Worm (Caenorhabditis elegans) whole organism, L1 larva: ENCODE measurements around the gene sri-40.
"Not testable (repeated sequence)": the region's sequence is repeated elsewhere in the genome, so short reads cannot be mapped to it uniquely, and the experiment has no call there.

Source experiments
- F16B12.6 ChIP-seq: fragments of 150-350 bp; optimal IDR thresholded peaks from 2 replicates; lab custom pipeline; 2014; ENCODE audit warnings: missing biosample characterization, missing genetic modification characterization
- aha-1 ChIP-seq: fragments of 150-350 bp; optimal IDR thresholded peaks from 2 replicates; lab custom pipeline; 2014; ENCODE audit warnings: missing biosample characterization, missing genetic modification characterization
- ama-1 ChIP-seq: fragments of 150-350 bp; optimal IDR thresholded peaks from 2 replicates; lab custom pipeline; 2014
- blmp-1 ChIP-seq: fragments of 150-350 bp; optimal IDR thresholded peaks from 2 replicates; lab custom pipeline; 2014; ENCODE audit warnings: missing biosample characterization, missing genetic modification characterization
- ceh-82 ChIP-seq, 3 experiments: fragments of 150-350 bp in 1 of 3; sonication (generic microtip) in 2 of 3; optimal IDR thresholded peaks; 2 replicates each; lab custom pipeline; 2014 to 2017; ENCODE audit warnings: missing biosample characterization in 3 of 3, missing genetic modification characterization in 3 of 3
- ceh-88 ChIP-seq: fragments of 200-800 bp; sonication (Bioruptor generic); IDR thresholded peaks from 2 replicates; pipeline ENCODE4 v1.3.6; 2022; ENCODE audit warnings: missing genetic modification characterization, missing compliant biosample characterization
- dpl-1 ChIP-seq, 3 experiments: fragments of 150-350 bp in 2 of 3; sonication (generic microtip) in 1 of 3; optimal IDR thresholded peaks; 2 replicates each; lab custom pipeline; 2014 to 2017; ENCODE audit warnings: missing biosample characterization in 3 of 3, missing genetic modification characterization in 3 of 3, missing genetic modification reagents in 3 of 3
- dsc-1 ChIP-seq: sonication (generic microtip); optimal IDR thresholded peaks from 2 replicates; lab custom pipeline; 2016; ENCODE audit warnings: mild to moderate bottlenecking, missing genetic modification characterization, missing compliant biosample characterization
- egl-13 ChIP-seq: sonication (generic microtip); optimal IDR thresholded peaks from 2 replicates; lab custom pipeline; 2016; ENCODE audit warnings: missing genotype, missing genetic modification reagents, missing genetic modification characterization, missing compliant biosample characterization
- elt-2 ChIP-seq: sonication (generic microtip); optimal IDR thresholded peaks from 2 replicates; lab custom pipeline; 2016; ENCODE audit warnings: missing genetic modification characterization, mild to moderate bottlenecking, inconsistent platforms, missing compliant biosample characterization, missing genetic modification reagents
- fkh-8 ChIP-seq: sonication (generic microtip); optimal IDR thresholded peaks from 2 replicates; lab custom pipeline; 2016; ENCODE audit warnings: mild to moderate bottlenecking, missing genetic modification characterization, missing compliant biosample characterization
- grh-1 ChIP-seq: fragments of 200-800 bp; sonication (Bioruptor generic); IDR thresholded peaks from 2 replicates; pipeline ENCODE4 v1.3.6; 2022; ENCODE audit warnings: missing genetic modification reagents, missing genetic modification characterization, missing compliant biosample characterization
- irx-1 ChIP-seq: sonication (generic microtip); optimal IDR thresholded peaks from 2 replicates; lab custom pipeline; 2016; ENCODE audit warnings: missing genetic modification characterization, missing compliant biosample characterization
- lin-35 ChIP-seq, 2 experiments: fragments of 150-350 bp; optimal IDR thresholded peaks; 2 replicates each; lab custom pipeline; 2014; ENCODE audit warnings: missing biosample characterization in 2 of 2, missing genetic modification characterization in 2 of 2, missing genetic modification reagents in 2 of 2
- lir-3 ChIP-seq: sonication (generic microtip); optimal IDR thresholded peaks from 2 replicates; lab custom pipeline; 2016; ENCODE audit warnings: mild to moderate bottlenecking, missing genetic modification characterization, moderate library complexity, missing compliant biosample characterization; ENCODE audit not compliant: poor library complexity
- mdl-1 ChIP-seq, 2 experiments: fragments of 150-350 bp; optimal IDR thresholded peaks; 2 replicates each; lab custom pipeline; 2014 to 2017; ENCODE audit warnings: missing biosample characterization in 2 of 2, missing genetic modification characterization in 2 of 2, inconsistent platforms in 1 of 2
- nhr-20 ChIP-seq: sonication (generic microtip); optimal IDR thresholded peaks from 2 replicates; lab custom pipeline; 2016; ENCODE audit warnings: mild to moderate bottlenecking, missing genetic modification characterization, missing compliant biosample characterization
- nhr-237 ChIP-seq: fragments of 150-350 bp; optimal IDR thresholded peaks from 2 replicates; lab custom pipeline; 2014; ENCODE audit warnings: missing biosample characterization, missing genetic modification characterization
- nhr-28 ChIP-seq: fragments of 150-350 bp; optimal IDR thresholded peaks from 2 replicates; lab custom pipeline; 2014; ENCODE audit warnings: missing biosample characterization, missing genetic modification characterization
- nhr-47 ChIP-seq: sonication (generic microtip); optimal IDR thresholded peaks from 2 replicates; lab custom pipeline; 2016; ENCODE audit warnings: mild to moderate bottlenecking, missing genetic modification characterization, moderate library complexity, missing compliant biosample characterization
- nhr-76 ChIP-seq: sonication (generic microtip); optimal IDR thresholded peaks from 2 replicates; lab custom pipeline; 2017; ENCODE audit warnings: missing biosample characterization, missing genetic modification characterization
- nhr-84 ChIP-seq: sonication (generic microtip); optimal IDR thresholded peaks from 2 replicates; lab custom pipeline; 2017; ENCODE audit warnings: missing biosample characterization, missing genetic modification characterization
- nhr-85 ChIP-seq: sonication (generic microtip); peaks from one replicate; lab custom pipeline; 2016; ENCODE audit warnings: missing genetic modification characterization, inconsistent platforms, missing compliant biosample characterization
- nhr-90 ChIP-seq: sonication (generic microtip); optimal IDR thresholded peaks from 2 replicates; lab custom pipeline; 2016; ENCODE audit warnings: mild to moderate bottlenecking, missing genetic modification characterization, missing compliant biosample characterization; ENCODE audit not compliant: poor library complexity
- pax-3 ChIP-seq: fragments of 200-800 bp; sonication (Bioruptor generic); optimal IDR thresholded peaks from 2 replicates; lab custom pipeline; 2018; ENCODE audit warnings: mild to moderate bottlenecking, missing genetic modification characterization, moderate library complexity, missing compliant biosample characterization
- pqm-1 ChIP-seq: sonication (generic microtip); optimal IDR thresholded peaks from 3 replicates; lab custom pipeline; 2017; ENCODE audit warnings: missing biosample characterization, missing genetic modification characterization
- rnt-1 ChIP-seq: sonication (generic microtip); optimal IDR thresholded peaks from 2 replicates; lab custom pipeline; 2016; ENCODE audit warnings: mild to moderate bottlenecking, missing genetic modification characterization, moderate library complexity, missing compliant biosample characterization
- snpc-4 ChIP-seq: fragments of 150-350 bp; optimal IDR thresholded peaks from 2 replicates; lab custom pipeline; 2014; ENCODE audit warnings: missing biosample characterization, missing genetic modification characterization
- sox-4 ChIP-seq: sonication (generic microtip); optimal IDR thresholded peaks from 2 replicates; lab custom pipeline; 2016; ENCODE audit warnings: missing genetic modification characterization, missing compliant biosample characterization
- swsn-7 ChIP-seq: sonication (generic microtip); optimal IDR thresholded peaks from 2 replicates; lab custom pipeline; 2016; ENCODE audit warnings: missing genetic modification characterization, missing compliant biosample characterization
- tbx-2 ChIP-seq: sonication (generic microtip); optimal IDR thresholded peaks from 2 replicates; lab custom pipeline; 2016; ENCODE audit warnings: missing genetic modification characterization, missing compliant biosample characterization
- tlp-1 ChIP-seq: fragments of 150-350 bp; optimal IDR thresholded peaks from 2 replicates; lab custom pipeline; 2014; ENCODE audit warnings: missing biosample characterization, missing genetic modification characterization
- unc-98 ChIP-seq: fragments of 200-800 bp; sonication (Bioruptor generic); IDR thresholded peaks from 2 replicates; pipeline ENCODE4 v1.3.6; 2022; ENCODE audit warnings: missing genetic modification characterization, missing compliant biosample characterization
- zag-1 ChIP-seq: fragments of 150-350 bp; optimal IDR thresholded peaks from 2 replicates; lab custom pipeline; 2014; ENCODE audit warnings: missing biosample characterization, missing genetic modification characterization

Gene sri-40

ce11 chrII:3183300-3183840 is 5.6 kb downstream of the sri-40 start, which contains the start of the genes Y27F2A.6 and Y27F2A.8:
Y27F2A.6 (minus strand) TSS chrII:3183400.
Y27F2A.8 (plus strand) TSS chrII:3183790.
- TF ChIP-seq grh-1 (GFP tag; lab: Robert Waterston, UW); unc-98; fkh-8: not testable (repeated sequence)

- not testable (repeated sequence) for TF ChIP-seq lin-35 (GFP tag; optimal IDR thresholded peaks at IDR 0.05; lab: Kevin White, UChicago); unc-98; nhr-85 (tag; lab: Kevin White, UChicago)
- TF ChIP-seq, all 84 proteins: peak for 0; not testable (repeated sequence) for 84
Measured at ce11 chrII:3184858-3185257, 7.1 kb downstream of the sri-40 start, which contains the start of gene sri-78. sri-78 (plus strand) TSS chrII:3185158.

- TF ChIP-seq snpc-4: no peak
- no peak for TF ChIP-seq lir-3 (tag; lab: Kevin White, UChicago)
- TF ChIP-seq ceh-88: no peak
- no peak for TF ChIP-seq egl-13 (tag; lab: Kevin White, UChicago)
- no peak for TF ChIP-seq unc-98
- TF ChIP-seq nhr-84 (tag; lab: Kevin White, UChicago): no peak
- no peak for TF ChIP-seq blmp-1 (tag; lab: Kevin White, UChicago)
- no peak for TF ChIP-seq nhr-237 (tag; lab: Kevin White, UChicago)
- TF ChIP-seq pax-3 (tag; lab: Kevin White, UChicago): no peak
- no peak for TF ChIP-seq aha-1 (tag; lab: Kevin White, UChicago)
Measured at ce11 chrII:3185848-3186247, 8.1 kb downstream of the sri-40 start.

DNA sequence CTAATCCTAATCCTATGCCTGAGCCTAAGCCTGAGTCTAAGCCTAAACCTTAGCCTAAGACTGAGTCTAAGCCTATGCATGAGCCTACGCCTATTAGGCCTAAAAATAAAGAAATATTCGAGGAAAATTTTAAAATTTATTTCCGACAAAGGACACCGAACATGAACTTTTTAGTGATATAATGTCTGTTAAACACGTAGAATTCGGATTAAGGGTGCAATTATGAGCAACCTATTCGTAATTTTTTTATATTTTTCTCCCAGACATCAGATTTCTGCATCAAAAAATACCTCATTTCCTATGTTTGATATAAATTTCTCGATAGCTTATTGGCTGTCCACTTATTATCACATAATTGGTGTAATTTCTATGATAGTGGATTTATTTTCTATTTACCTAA is 11.3 kb downstream of the sri-40 start, which contains the start of gene Y27F2A.11:
TSS of gene Y27F2A.11 (plus strand) at position 301 of the 400 bp plus-strand sequence.
- TF ChIP-seq aha-1 (tag; lab: Kevin White, UChicago); elt-2; sox-4: not testable (repeated sequence)

DNA sequence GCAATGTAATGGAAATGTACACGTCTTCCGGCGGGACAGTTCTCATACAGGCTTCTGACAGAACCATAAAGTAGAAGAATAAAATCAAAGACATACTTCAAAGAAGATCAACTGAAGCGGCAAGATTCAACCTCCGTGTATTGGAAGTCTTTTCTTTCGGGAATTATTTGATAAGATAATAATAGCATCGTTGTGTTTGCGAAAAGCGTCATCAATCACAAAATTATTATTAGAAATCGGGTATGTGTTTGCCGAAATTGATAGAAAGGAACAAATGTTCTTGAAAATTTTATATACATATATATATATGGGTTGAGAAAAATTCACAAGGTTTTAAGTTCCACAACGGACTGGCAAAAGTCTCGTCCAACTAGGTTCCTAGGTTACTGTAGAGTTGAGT is 13.8 kb downstream of the sri-40 start, which contains the start of gene Y27F2A.9:
TSS of gene Y27F2A.9 (minus strand) at position 101 of the 400 bp plus-strand sequence.
- not testable (repeated sequence) for TF ChIP-seq lir-3 (tag; lab: Kevin White, UChicago); ceh-82 (tag; optimal IDR thresholded peaks at IDR 0.05; lab: Kevin White, UChicago); irx-1 (tag; lab: Kevin White, UChicago)

DNA sequence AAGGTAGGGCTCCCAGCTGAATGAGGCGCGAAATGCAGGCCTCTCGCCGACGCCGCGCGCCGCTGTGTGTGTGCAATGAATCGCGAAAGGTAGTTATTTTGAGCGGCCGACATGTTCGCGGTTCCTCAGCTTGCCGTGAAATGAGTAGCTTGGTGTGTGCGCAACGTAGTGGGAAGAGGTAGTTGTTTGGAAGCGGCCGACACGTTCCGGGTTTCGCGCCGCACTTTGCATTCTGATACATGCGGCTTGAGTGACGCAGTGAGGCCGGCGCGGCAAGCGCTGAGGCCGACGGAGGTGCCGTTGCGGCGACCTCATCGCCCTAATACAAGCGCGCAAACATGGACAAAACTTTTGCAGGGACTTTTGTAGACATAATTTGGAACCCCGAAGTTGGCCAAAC is 18.0 kb downstream of the sri-40 start:
- TF ChIP-seq nhr-90 (tag; lab: Kevin White, UChicago): no peak
- no peak for TF ChIP-seq ama-1 (lab: Kevin White, UChicago)
- TF ChIP-seq grh-1 (GFP tag; lab: Robert Waterston, UW): no peak
- no peak for TF ChIP-seq tlp-1
- no peak for TF ChIP-seq swsn-7 (tag; lab: Kevin White, UChicago)
- TF ChIP-seq sox-4: no peak
- no peak for TF ChIP-seq nhr-28
- no peak for TF ChIP-seq nhr-76 (tag; lab: Kevin White, UChicago)
- TF ChIP-seq pqm-1 (tag; lab: Kevin White, UChicago): no peak
- no peak for TF ChIP-seq mdl-1 (tag; optimal IDR thresholded peaks at IDR 0.05; lab: Kevin White, UChicago)
- no peak for TF ChIP-seq F16B12.6 (tag; lab: Kevin White, UChicago)
- no peak for TF ChIP-seq dsc-1 (tag; lab: Kevin White, UChicago)
- TF ChIP-seq dpl-1 (GFP tag; optimal IDR thresholded peaks at IDR 0.05; lab: Kevin White, UChicago): no peak
- no peak for TF ChIP-seq nhr-47 (tag; lab: Kevin White, UChicago)
- no peak for TF ChIP-seq nhr-84 (tag; lab: Kevin White, UChicago)
- no peak for TF ChIP-seq tbx-2 (tag; lab: Kevin White, UChicago)
- TF ChIP-seq zag-1 (tag; lab: Kevin White, UChicago): no peak
- no peak for TF ChIP-seq nhr-20 (tag; lab: Kevin White, UChicago)
- TF ChIP-seq rnt-1 (tag; lab: Kevin White, UChicago): no peak
- TF ChIP-seq, all 84 proteins: peak for 0
